Worm (Caenorhabditis elegans) whole organism, L3 larva: Measurements from ENCODE around the gene egg-1.

Source experiments
- aly-2 ChIP-seq: fragments of 150-350 bp; optimal IDR thresholded peaks from 2 replicates; lab custom pipeline; 2014; ENCODE audit warnings: missing biosample characterization, missing genetic modification characterization
- ama-1 ChIP-seq: fragments of 150-350 bp; optimal IDR thresholded peaks from 2 replicates; lab custom pipeline; 2018
- ceh-82 ChIP-seq: fragments of 150-350 bp; optimal IDR thresholded peaks from 2 replicates; lab custom pipeline; 2014; ENCODE audit warnings: missing biosample characterization, missing genetic modification characterization
- ceh-9 ChIP-seq: sonication (generic microtip); optimal IDR thresholded peaks from 2 replicates; lab custom pipeline; 2018; ENCODE audit warnings: missing biosample characterization, missing genetic modification characterization
- nhr-11 ChIP-seq: fragments of 150-350 bp; optimal IDR thresholded peaks from 2 replicates; lab custom pipeline; 2014; ENCODE audit warnings: missing biosample characterization, missing genetic modification characterization
- nhr-12 ChIP-seq: fragments of 150-350 bp; optimal IDR thresholded peaks from 2 replicates; lab custom pipeline; 2014; ENCODE audit warnings: missing biosample characterization, missing genetic modification characterization
- nhr-77 ChIP-seq: fragments of 150-350 bp; optimal IDR thresholded peaks from 2 replicates; lab custom pipeline; 2014; ENCODE audit warnings: missing biosample characterization, missing genetic modification characterization
- pha-4 ChIP-seq: fragments of 150-350 bp; optimal IDR thresholded peaks from 2 replicates; lab custom pipeline; 2014; ENCODE audit warnings: missing biosample characterization, missing genetic modification reagents, missing genetic modification characterization
- pqm-1 ChIP-seq: fragments of 150-350 bp; optimal IDR thresholded peaks from 2 replicates; lab custom pipeline; 2017; ENCODE audit warnings: missing biosample characterization, missing genetic modification characterization, inconsistent platforms
- snpc-4 ChIP-seq: fragments of 150-350 bp; optimal IDR thresholded peaks from 2 replicates; lab custom pipeline; 2014; ENCODE audit warnings: missing biosample characterization, missing genetic modification characterization
- zag-1 ChIP-seq: fragments of 150-350 bp; optimal IDR thresholded peaks from 2 replicates; lab custom pipeline; 2014; ENCODE audit warnings: missing biosample characterization, missing genetic modification characterization
- ztf-11 ChIP-seq: fragments of 150-350 bp; optimal IDR thresholded peaks from 2 replicates; lab custom pipeline; 2014; ENCODE audit warnings: missing biosample characterization, missing genetic modification characterization

DNA sequence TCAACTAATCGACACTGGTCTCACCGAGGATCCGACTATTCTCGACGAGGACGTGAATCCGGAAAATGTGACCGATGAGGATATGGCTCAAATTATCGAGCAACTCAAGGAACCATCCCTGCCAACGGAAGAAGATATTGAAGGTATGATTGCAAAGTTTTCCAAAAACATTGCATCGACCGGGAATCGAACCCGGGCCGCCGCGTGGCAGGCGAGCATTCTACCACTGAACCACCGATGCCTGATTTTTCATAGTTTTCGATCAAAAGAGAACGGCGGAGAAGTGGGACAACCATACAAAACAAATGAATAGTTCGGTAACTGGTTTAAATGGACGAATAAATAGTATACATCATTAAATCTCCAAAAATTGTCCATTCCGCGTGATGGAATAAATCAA is 33.9 kb downstream of the egg-1 start:
- TF ChIP-seq ceh-82 (tag; lab: Kevin White, UChicago) (no peak), pha-4 (tag; lab: Kevin White, UChicago) (no peak), snpc-4 (tag; lab: Kevin White, UChicago) (no peak), nhr-11 (tag; lab: Kevin White, UChicago) (no peak), aly-2 (no peak), ztf-11 (tag; lab: Kevin White, UChicago) (no peak), zag-1 (tag; lab: Kevin White, UChicago) (no peak), ama-1 (lab: Kevin White, UChicago) (no peak), ceh-9 (no peak), nhr-12 (tag; lab: Kevin White, UChicago) (no peak), pqm-1 (tag; lab: Kevin White, UChicago) (no peak), nhr-77 (no peak)
